Worm (Caenorhabditis elegans) whole organism, late embryonic: ENCODE results near the gene dsl-7.

Experiments used
- F13H6.1 ChIP-seq: sonication (generic microtip); optimal IDR thresholded peaks from 2 replicates; lab custom pipeline; 2016; ENCODE audit warnings: missing genetic modification characterization, missing compliant biosample characterization
- ama-1 ChIP-seq: fragments of 150-350 bp; optimal IDR thresholded peaks from 2 replicates; lab custom pipeline; 2014
- ceh-9 ChIP-seq: sonication (generic microtip); optimal IDR thresholded peaks from 2 replicates; lab custom pipeline; 2016; ENCODE audit warnings: mild to moderate bottlenecking, missing genetic modification characterization, inconsistent platforms, missing compliant biosample characterization
- elt-4 ChIP-seq: sonication (generic microtip); optimal IDR thresholded peaks from 2 replicates; lab custom pipeline; 2016; ENCODE audit warnings: missing genetic modification characterization, missing compliant biosample characterization
- hlh-13 ChIP-seq: fragments of 200-800 bp; sonication (Bioruptor generic); optimal IDR thresholded peaks from 2 replicates; lab custom pipeline; 2018; ENCODE audit warnings: mild to moderate bottlenecking, missing genetic modification characterization, missing compliant biosample characterization
- mec-3 ChIP-seq: sonication (generic microtip); optimal IDR thresholded peaks from 2 replicates; lab custom pipeline; 2016; ENCODE audit warnings: borderline replicate concordance, missing genetic modification characterization, missing compliant biosample characterization
- pha-4 ChIP-seq: fragments of 150-350 bp; optimal IDR thresholded peaks from 2 replicates; lab custom pipeline; 2018; ENCODE audit warnings: missing biosample characterization, missing genetic modification reagents, missing genetic modification characterization
- unc-3 ChIP-seq, 2 experiments: fragments of 200-800 bp in 1 of 2; sonication (Bioruptor generic) in 1 of 2; sonication (generic microtip) in 1 of 2; conservative IDR thresholded peaks in 1 of 2; optimal IDR thresholded peaks in 1 of 2; 2 replicates each; pipeline versions ENCODE4 v1.3.6 to Lab custom; 2016 to 2022; ENCODE audit warnings: missing compliant biosample characterization in 2 of 2, missing genetic modification characterization in 2 of 2, missing genetic modification reagents in 1 of 2

- no peak for TF ChIP-seq F13H6.1 (tag; lab: Kevin White, UChicago)
- no peak for TF ChIP-seq mec-3 (tag; lab: Kevin White, UChicago)
- TF ChIP-seq pha-4 (tag; lab: Kevin White, UChicago): no peak
- TF ChIP-seq unc-3 (GFP tag; conservative IDR thresholded peaks at IDR 0.05; lab: Robert Waterston, UW): no peak
- TF ChIP-seq unc-3 (tag; optimal IDR thresholded peaks at IDR 0.05; lab: Kevin White, UChicago): no peak
- no peak for TF ChIP-seq hlh-13
- TF ChIP-seq elt-4 (tag; lab: Kevin White, UChicago): no peak
- no peak for TF ChIP-seq ceh-9 (tag; lab: Kevin White, UChicago)
- no peak for TF ChIP-seq ama-1 (lab: Kevin White, UChicago)
Measured at ce11 chrV:12944775-12945174, 48.2 kb upstream of the dsl-7 start, which contains the start of gene grl-2.
